Worm (Caenorhabditis elegans): ENCODE measurements around the gene lip-1.

ce11 chrIV:6818369-6818768 lies 24.4 kb upstream of the lip-1 start, which contains the start of gene C17H12.8:
- TF ChIP-seq lir-3 (tag; optimal IDR thresholded peaks at IDR 0.05; ENCODE audit: poor library complexity) (no peak), sox-4 (tag; optimal IDR thresholded peaks at IDR 0.05) (no peak), egl-27 (tag; optimal IDR thresholded peaks at IDR 0.05) (no peak), unc-62 (GFP tag; optimal IDR thresholded peaks at IDR 0.05) (no peak), ama-1 (optimal IDR thresholded peaks at IDR 0.05) (no peak), snpc-4 (tag; optimal IDR thresholded peaks at IDR 0.05) (no peak), ceh-90 (tag; optimal IDR thresholded peaks at IDR 0.05) (no peak), nhr-11 (tag; optimal IDR thresholded peaks at IDR 0.05) (no peak), pax-3 (tag; optimal IDR thresholded peaks at IDR 0.05) (no peak), lin-15B (tag; optimal IDR thresholded peaks at IDR 0.05) (no peak), skn-1 (tag; optimal IDR thresholded peaks at IDR 0.05) (no peak), ceh-82 (tag; optimal IDR thresholded peaks at IDR 0.05) (no peak)
